Worm (Caenorhabditis elegans): ENCODE measurements around the gene C17G1.14.

C17G1.14 gene

ce11 chrX:9957449-9957848, 18.8 kb downstream of the C17G1.14 start:
- TF ChIP-seq flt-1 (GFP tag; IDR thresholded peaks at IDR 0.05) (no peak), B0310.2 (tag; optimal IDR thresholded peaks at IDR 0.05) (no peak), hmbx-1 (tag; optimal IDR thresholded peaks at IDR 0.05) (no peak), hnd-1 (tag; optimal IDR thresholded peaks at IDR 0.05) (no peak), tbx-11 (GFP tag; IDR thresholded peaks at IDR 0.05) (no peak), ceh-13 (GFP tag; optimal IDR thresholded peaks at IDR 0.05) (no peak), hmg-4 (GFP tag; optimal IDR thresholded peaks at IDR 0.05) (no peak), sea-1 (GFP tag; conservative IDR thresholded peaks at IDR 0.05) (no peak), tra-4 (tag; optimal IDR thresholded peaks at IDR 0.05) (no peak), aly-1 (tag; optimal IDR thresholded peaks at IDR 0.05) (no peak), F13C5.2 (tag; optimal IDR thresholded peaks at IDR 0.05) (no peak), ceh-36 (tag; optimal IDR thresholded peaks at IDR 0.05) (no peak)

- TF ChIP-seq F13C5.2 (tag; optimal IDR thresholded peaks at IDR 0.05) (peak; percentile 93), tbx-37 (GFP tag; conservative IDR thresholded peaks at IDR 0.05) (no peak), ets-7 (tag; optimal IDR thresholded peaks at IDR 0.05) (peak; percentile 36), tbx-11 (GFP tag; IDR thresholded peaks at IDR 0.05) (peak; percentile 52; the same call in 1 of the 2 replicates), B0310.2 (tag; optimal IDR thresholded peaks at IDR 0.05) (peak; percentile 4), hmg-4 (GFP tag; optimal IDR thresholded peaks at IDR 0.05) (peak; percentile 68), flt-1 (GFP tag; IDR thresholded peaks at IDR 0.05) (peak; percentile 44; the same call in 1 of the 2 replicates), hnd-1 (tag; optimal IDR thresholded peaks at IDR 0.05) (no peak)
These were observed 19.9 kb downstream of the C17G1.14 start, which contains the start of gene ZC506.1 for ce11 chrX:9958561-9958960. ZC506.1 (plus strand) TSS chrX:9958960.

ce11 chrX:9962535-9962934, 23.9 kb downstream of the C17G1.14 start:
- no peak for TF ChIP-seq tbx-11 (GFP tag; IDR thresholded peaks at IDR 0.05)
- TF ChIP-seq hmg-4 (GFP tag; optimal IDR thresholded peaks at IDR 0.05) = no peak
- no peak for TF ChIP-seq ceh-36 (tag; optimal IDR thresholded peaks at IDR 0.05)
- no peak for TF ChIP-seq tra-4 (tag; optimal IDR thresholded peaks at IDR 0.05)
- TF ChIP-seq scrt-1 (GFP tag; IDR thresholded peaks at IDR 0.05) = no peak
- TF ChIP-seq ets-7 (tag; optimal IDR thresholded peaks at IDR 0.05) = no peak
- no peak for TF ChIP-seq flt-1 (GFP tag; IDR thresholded peaks at IDR 0.05)
- TF ChIP-seq sea-1 (GFP tag; conservative IDR thresholded peaks at IDR 0.05) = no peak
- no peak for TF ChIP-seq ama-1 (optimal IDR thresholded peaks at IDR 0.05)
- no peak for TF ChIP-seq pes-1 (GFP tag; IDR thresholded peaks at IDR 0.05)
- TF ChIP-seq aly-1 (tag; optimal IDR thresholded peaks at IDR 0.05) = no peak
- no peak for TF ChIP-seq hnd-1 (tag; optimal IDR thresholded peaks at IDR 0.05)
- no peak for TF ChIP-seq ceh-13 (GFP tag; optimal IDR thresholded peaks at IDR 0.05)

ce11 chrX:9965275-9965674, 26.7 kb downstream of the C17G1.14 start, which contains the start of gene pssy-1:
pssy-1 (plus strand) TSS chrX:9965592.
- TF ChIP-seq tra-4 (tag; optimal IDR thresholded peaks at IDR 0.05) (no peak), hmbx-1 (tag; optimal IDR thresholded peaks at IDR 0.05) (no peak), ceh-13 (GFP tag; optimal IDR thresholded peaks at IDR 0.05) (no peak), B0310.2 (tag; optimal IDR thresholded peaks at IDR 0.05) (no peak), F13C5.2 (tag; optimal IDR thresholded peaks at IDR 0.05) (no peak), pes-1 (GFP tag; IDR thresholded peaks at IDR 0.05) (no peak), ama-1 (optimal IDR thresholded peaks at IDR 0.05) (no peak), scrt-1 (GFP tag; IDR thresholded peaks at IDR 0.05) (no peak), hmg-4 (GFP tag; optimal IDR thresholded peaks at IDR 0.05) (no peak), hnd-1 (tag; optimal IDR thresholded peaks at IDR 0.05) (no peak), tbx-11 (GFP tag; IDR thresholded peaks at IDR 0.05) (no peak), sea-1 (GFP tag; conservative IDR thresholded peaks at IDR 0.05) (no peak), tbx-37 (GFP tag; conservative IDR thresholded peaks at IDR 0.05) (no peak), aly-1 (tag; optimal IDR thresholded peaks at IDR 0.05) (no peak), ceh-36 (tag; optimal IDR thresholded peaks at IDR 0.05) (no peak), ets-7 (tag; optimal IDR thresholded peaks at IDR 0.05) (no peak), flt-1 (GFP tag; IDR thresholded peaks at IDR 0.05) (no peak)

ce11 chrX:9976206-9976605, 37.6 kb downstream of the C17G1.14 start, which contains the start of gene mgl-1:
mgl-1 (minus strand) TSS chrX:9976306.
- TF ChIP-seq F13C5.2 (tag; optimal IDR thresholded peaks at IDR 0.05) (no peak), sea-1 (GFP tag; conservative IDR thresholded peaks at IDR 0.05) (no peak), tbx-37 (GFP tag; conservative IDR thresholded peaks at IDR 0.05) (no peak), ceh-36 (tag; optimal IDR thresholded peaks at IDR 0.05) (no peak)

ce11 chrX:9981259-9981658, 42.6 kb downstream of the C17G1.14 start:
- no peak for TF ChIP-seq ama-1 (optimal IDR thresholded peaks at IDR 0.05)
- TF ChIP-seq pes-1 (GFP tag; IDR thresholded peaks at IDR 0.05) = no peak

ce11 chrX:9984889-9985404, 46.3 kb downstream of the C17G1.14 start, which contains the start of gene F19C6.5:
F19C6.5 (minus strand) TSS chrX:9984939.
- TF ChIP-seq B0310.2 (tag; optimal IDR thresholded peaks at IDR 0.05) (no peak), scrt-1 (GFP tag; IDR thresholded peaks at IDR 0.05) (no peak), ets-7 (tag; optimal IDR thresholded peaks at IDR 0.05) (no peak), tbx-37 (GFP tag; conservative IDR thresholded peaks at IDR 0.05) (no peak), F13C5.2 (tag; optimal IDR thresholded peaks at IDR 0.05) (no peak), hmg-4 (GFP tag; optimal IDR thresholded peaks at IDR 0.05) (no peak), ama-1 (optimal IDR thresholded peaks at IDR 0.05) (no peak), ceh-36 (tag; optimal IDR thresholded peaks at IDR 0.05) (no peak), hnd-1 (tag; optimal IDR thresholded peaks at IDR 0.05) (no peak), aly-1 (tag; optimal IDR thresholded peaks at IDR 0.05) (no peak), flt-1 (GFP tag; IDR thresholded peaks at IDR 0.05) (no peak), pes-1 (GFP tag; IDR thresholded peaks at IDR 0.05) (no peak), tra-4 (tag; optimal IDR thresholded peaks at IDR 0.05) (no peak), hmbx-1 (tag; optimal IDR thresholded peaks at IDR 0.05) (no peak), sea-1 (GFP tag; conservative IDR thresholded peaks at IDR 0.05) (no peak), ceh-13 (GFP tag; optimal IDR thresholded peaks at IDR 0.05) (no peak)

- TF ChIP-seq F13C5.2 (tag; optimal IDR thresholded peaks at IDR 0.05) = no peak
- no peak for TF ChIP-seq scrt-1 (GFP tag; IDR thresholded peaks at IDR 0.05)
- TF ChIP-seq ceh-13 (GFP tag; optimal IDR thresholded peaks at IDR 0.05) = no peak
- TF ChIP-seq flt-1 (GFP tag; IDR thresholded peaks at IDR 0.05) = no peak
These were observed 48.6 kb downstream of the C17G1.14 start for ce11 chrX:9987166-9987565.

Measured in whole organism, early embryonic.